Worm (Caenorhabditis elegans) whole organism, L4 larva: ENCODE data around the gene ZK673.6.

Experiments
- nhr-11 ChIP-seq: fragments of 150-350 bp; optimal IDR thresholded peaks from 2 replicates; lab custom pipeline; 2014; ENCODE audit warnings: missing biosample characterization, missing genetic modification characterization
- nhr-77 ChIP-seq: fragments of 150-350 bp; optimal IDR thresholded peaks from 2 replicates; lab custom pipeline; 2014; ENCODE audit warnings: missing biosample characterization, missing genetic modification characterization
- unc-130 ChIP-seq: sonication (generic microtip); optimal IDR thresholded peaks from 2 replicates; lab custom pipeline; 2016; ENCODE audit warnings: missing genetic modification reagents, missing genetic modification characterization, missing compliant biosample characterization

- TF ChIP-seq unc-130 (GFP tag; lab: Kevin White, UChicago): no peak
- TF ChIP-seq nhr-11 (tag; lab: Kevin White, UChicago): no peak
- TF ChIP-seq nhr-77 (tag; lab: Kevin White, UChicago): no peak
Observed at ce11 chrII:10470159-10470558, 6.0 kb upstream of the ZK673.6 start, which contains the start of gene clec-143.
